Fruit fly (Drosophila melanogaster): Measurements from ENCODE around the gene Ir7f.
A peak's percentile ranks its signal among the peaks of the same experiment; 100 is the strongest.

The Ir7f gene

dm6 chrX:7891596-7892538 is 8.0 kb upstream of the Ir7f start, which contains the start of gene Nek2:
TSS of gene Nek2 (minus strand) at chrX:7891646.
- TF ChIP-seq D1 (tag; optimal IDR thresholded peaks at IDR 0.05) = peak; percentile 1
- TF ChIP-seq CG4496 (GFP tag; IDR thresholded peaks at IDR 0.05) = no peak
- TF ChIP-seq CG10348 (GFP tag; IDR thresholded peaks at IDR 0.05) = no peak
- TF ChIP-seq CG12605 (GFP tag; IDR thresholded peaks at IDR 0.05) = no peak
- peak; percentile 26 for TF ChIP-seq Pif1B (GFP tag; optimal IDR thresholded peaks at IDR 0.05)
- peak; percentile 7 for TF ChIP-seq CG15710 (tag; optimal IDR thresholded peaks at IDR 0.05)
- TF ChIP-seq CG13204 (GFP tag; optimal IDR thresholded peaks at IDR 0.05) = no peak
- TF ChIP-seq CG14655 (GFP tag; optimal IDR thresholded peaks at IDR 0.05) = peak; percentile 48
- TF ChIP-seq CG34367 (tag; optimal IDR thresholded peaks at IDR 0.05) = peak; percentile 22
- TF ChIP-seq EcR (GFP tag; optimal IDR thresholded peaks at IDR 0.05) = peak; percentile 32
- TF ChIP-seq CG8159 (tag; optimal IDR thresholded peaks at IDR 0.05) = peak; percentile 40
- no peak for TF ChIP-seq fd96Ca (GFP tag; IDR thresholded peaks at IDR 0.05)
- TF ChIP-seq CG17806 (tag; optimal IDR thresholded peaks at IDR 0.05) = no peak
- TF ChIP-seq gl (tag; optimal IDR thresholded peaks at IDR 0.05) = no peak
- TF ChIP-seq Pif1A (GFP tag; optimal IDR thresholded peaks at IDR 0.05) = peak; percentile 15
- peak; percentile 32 for TF ChIP-seq CG9948 (tag; optimal IDR thresholded peaks at IDR 0.05)
- peak; percentile 38 for TF ChIP-seq CG8301 (tag; optimal IDR thresholded peaks at IDR 0.05)
- no peak for TF ChIP-seq rn (GFP tag; IDR thresholded peaks at IDR 0.05)
- no peak for TF ChIP-seq Ets98B (GFP tag; IDR thresholded peaks at IDR 0.05)
- peak; percentile 23 for TF ChIP-seq Snoo (tag; optimal IDR thresholded peaks at IDR 0.05)
- TF ChIP-seq CG32121 (GFP tag; IDR thresholded peaks at IDR 0.05) = no peak

dm6 chrX:7888386-7889024 is 4.7 kb upstream of the Ir7f start, which contains the start of gene Acat1:
TSS of gene Acat1 (minus strand) at chrX:7888785.
- TF ChIP-seq CG32121 (GFP tag; IDR thresholded peaks at IDR 0.05) (peak; percentile 48; the same call in 1 of the 2 replicates), Pif1B (GFP tag; optimal IDR thresholded peaks at IDR 0.05) (peak; percentile 81), EcR (GFP tag; optimal IDR thresholded peaks at IDR 0.05) (no peak), CG13204 (GFP tag; optimal IDR thresholded peaks at IDR 0.05) (no peak), CG17806 (tag; optimal IDR thresholded peaks at IDR 0.05) (peak; percentile 65), Snoo (tag; optimal IDR thresholded peaks at IDR 0.05) (no peak), CG15710 (tag; optimal IDR thresholded peaks at IDR 0.05) (peak; percentile 55), CG4496 (GFP tag; IDR thresholded peaks at IDR 0.05) (peak; percentile 78), rn (GFP tag; IDR thresholded peaks at IDR 0.05) (peak; percentile 63; the same call in 1 of the 2 replicates), Ets98B (GFP tag; IDR thresholded peaks at IDR 0.05) (peak; percentile 62; the same call in 1 of the 2 replicates), CG9948 (tag; optimal IDR thresholded peaks at IDR 0.05) (no peak), CG8301 (tag; optimal IDR thresholded peaks at IDR 0.05) (peak; percentile 52), CG12605 (GFP tag; IDR thresholded peaks at IDR 0.05) (peak; percentile 52), fd96Ca (GFP tag; IDR thresholded peaks at IDR 0.05) (no peak), CG14655 (GFP tag; optimal IDR thresholded peaks at IDR 0.05) (peak; percentile 55), CG8159 (tag; optimal IDR thresholded peaks at IDR 0.05) (peak; percentile 52), CG10348 (GFP tag; IDR thresholded peaks at IDR 0.05) (no peak), D1 (tag; optimal IDR thresholded peaks at IDR 0.05) (peak; percentile 32), CG34367 (tag; optimal IDR thresholded peaks at IDR 0.05) (peak; percentile 47), Pif1A (GFP tag; optimal IDR thresholded peaks at IDR 0.05) (peak; percentile 80)

- TF ChIP-seq Pif1A (GFP tag; optimal IDR thresholded peaks at IDR 0.05) = no peak
- no peak for TF ChIP-seq D1 (tag; optimal IDR thresholded peaks at IDR 0.05)
- no peak for TF ChIP-seq Ets98B (GFP tag; IDR thresholded peaks at IDR 0.05)
- no peak for TF ChIP-seq fd96Ca (GFP tag; IDR thresholded peaks at IDR 0.05)
- TF ChIP-seq CG17806 (tag; optimal IDR thresholded peaks at IDR 0.05) = no peak
Observed at dm6 chrX:7884360-7884759, 534 bp upstream of the Ir7f start, which contains the start of gene Ir7g. TSS of gene Ir7g (plus strand) at chrX:7884660.

dm6 chrX:7881579-7881978 is 2.2 kb downstream of the Ir7f start, which contains the start of gene Ir7e:
TSS of gene Ir7e (minus strand) at chrX:7881679.
- TF ChIP-seq CG4496 (GFP tag; IDR thresholded peaks at IDR 0.05) (no peak), D1 (tag; optimal IDR thresholded peaks at IDR 0.05) (no peak), Snoo (tag; optimal IDR thresholded peaks at IDR 0.05) (no peak), Ets98B (GFP tag; IDR thresholded peaks at IDR 0.05) (no peak), CG34367 (tag; optimal IDR thresholded peaks at IDR 0.05) (no peak), fd96Ca (GFP tag; IDR thresholded peaks at IDR 0.05) (no peak), EcR (GFP tag; optimal IDR thresholded peaks at IDR 0.05) (no peak), rn (GFP tag; IDR thresholded peaks at IDR 0.05) (no peak), CG8159 (tag; optimal IDR thresholded peaks at IDR 0.05) (no peak), CG14655 (GFP tag; optimal IDR thresholded peaks at IDR 0.05) (no peak), Pif1B (GFP tag; optimal IDR thresholded peaks at IDR 0.05) (no peak), CG12605 (GFP tag; IDR thresholded peaks at IDR 0.05) (no peak), CG32121 (GFP tag; IDR thresholded peaks at IDR 0.05) (no peak)

dm6 chrX:7878736-7879135 is 5.1 kb downstream of the Ir7f start, which contains the start of gene Ir7d:
TSS of gene Ir7d (minus strand) at chrX:7878836.
- TF ChIP-seq EcR (GFP tag; optimal IDR thresholded peaks at IDR 0.05) (no peak), fd96Ca (GFP tag; IDR thresholded peaks at IDR 0.05) (no peak), CG8159 (tag; optimal IDR thresholded peaks at IDR 0.05) (no peak), CG9948 (tag; optimal IDR thresholded peaks at IDR 0.05) (no peak), rn (GFP tag; IDR thresholded peaks at IDR 0.05) (no peak), CG15710 (tag; optimal IDR thresholded peaks at IDR 0.05) (no peak), CG34367 (tag; optimal IDR thresholded peaks at IDR 0.05) (no peak), CG17806 (tag; optimal IDR thresholded peaks at IDR 0.05) (no peak), CG8301 (tag; optimal IDR thresholded peaks at IDR 0.05) (no peak), Ets98B (GFP tag; IDR thresholded peaks at IDR 0.05) (no peak), CG13204 (GFP tag; optimal IDR thresholded peaks at IDR 0.05) (no peak), CG4496 (GFP tag; IDR thresholded peaks at IDR 0.05) (no peak), Pif1B (GFP tag; optimal IDR thresholded peaks at IDR 0.05) (no peak), CG10348 (GFP tag; IDR thresholded peaks at IDR 0.05) (no peak)

Data from whole organism, pupa.